Fruit fly (Drosophila melanogaster): ENCODE measurements around the gene CG17190.

Gene CG17190

DNA sequence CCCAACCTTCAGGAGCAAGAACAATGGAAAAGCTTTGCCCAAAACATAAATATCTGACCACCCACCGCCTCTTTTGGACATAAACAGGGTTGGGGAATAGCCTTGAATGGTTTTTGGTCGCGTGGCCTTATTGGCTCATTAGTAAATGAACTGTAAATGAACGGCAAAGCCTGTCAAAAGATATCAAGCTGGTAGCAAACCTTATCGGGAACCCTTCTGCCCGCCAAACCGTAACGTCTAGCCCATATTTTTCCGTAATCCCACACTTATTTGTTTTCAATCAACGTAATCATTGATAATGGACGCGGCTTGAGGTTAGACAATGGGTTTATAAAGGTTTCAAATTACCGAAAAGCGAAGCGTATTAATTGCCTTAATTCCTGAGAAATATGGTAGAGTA lies 27.9 kb downstream of the CG17190 start:
- TF ChIP-seq kay (GFP tag; ENCODE audit: borderline replicate concordance) (no peak), cic (GFP tag; optimal IDR thresholded peaks at IDR 0.05) (no peak), ovo (GFP tag; optimal IDR thresholded peaks at IDR 0.05) (no peak), Clk (GFP tag; optimal IDR thresholded peaks at IDR 0.05) (no peak), Mnt (GFP tag; optimal IDR thresholded peaks at IDR 0.05) (no peak), CG7045 (GFP tag; optimal IDR thresholded peaks at IDR 0.05) (no peak)

DNA sequence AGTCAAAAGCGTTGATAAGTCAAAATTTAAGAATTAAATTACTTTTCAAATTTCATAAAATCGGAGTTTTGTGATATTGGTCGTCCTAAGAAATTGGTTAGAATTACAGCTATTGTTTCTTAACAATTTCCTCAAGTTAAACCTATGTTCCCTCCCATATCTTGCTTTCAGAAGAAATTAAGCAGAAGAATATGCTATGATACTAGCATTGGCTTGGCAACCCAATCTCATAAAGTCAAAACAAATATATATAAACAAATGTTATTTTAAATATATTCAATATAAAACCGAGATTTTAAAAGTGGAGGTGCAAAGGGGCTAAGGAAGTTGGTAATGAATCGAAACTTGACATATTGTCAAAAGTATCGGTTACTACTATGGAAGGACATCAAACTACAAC lies 40.7 kb downstream of the CG17190 start, which contains the start of gene CG31213:
CG31213 (plus strand) TSS at position 301 of the 400 bp plus-strand sequence.
- TF ChIP-seq cic (GFP tag; optimal IDR thresholded peaks at IDR 0.05) (no peak), CG7045 (GFP tag; optimal IDR thresholded peaks at IDR 0.05) (no peak), CG14711 (tag; optimal IDR thresholded peaks at IDR 0.05) (no peak), kay (GFP tag; ENCODE audit: borderline replicate concordance) (no peak), CG33017 (tag; optimal IDR thresholded peaks at IDR 0.05) (no peak), bab1 (GFP tag; optimal IDR thresholded peaks at IDR 0.05) (no peak), tj (GFP tag; optimal IDR thresholded peaks at IDR 0.05) (no peak), CG7101 (tag; optimal IDR thresholded peaks at IDR 0.05) (no peak), ovo (GFP tag; optimal IDR thresholded peaks at IDR 0.05) (no peak), Crg-1 (GFP tag; optimal IDR thresholded peaks at IDR 0.05) (no peak), cnc (optimal IDR thresholded peaks at IDR 0.05) (no peak), CG11617 (GFP tag; optimal IDR thresholded peaks at IDR 0.05) (no peak), CG5204 (GFP tag; optimal IDR thresholded peaks at IDR 0.05) (no peak), pad (GFP tag; optimal IDR thresholded peaks at IDR 0.05) (no peak), Mnt (GFP tag; optimal IDR thresholded peaks at IDR 0.05) (no peak)

DNA sequence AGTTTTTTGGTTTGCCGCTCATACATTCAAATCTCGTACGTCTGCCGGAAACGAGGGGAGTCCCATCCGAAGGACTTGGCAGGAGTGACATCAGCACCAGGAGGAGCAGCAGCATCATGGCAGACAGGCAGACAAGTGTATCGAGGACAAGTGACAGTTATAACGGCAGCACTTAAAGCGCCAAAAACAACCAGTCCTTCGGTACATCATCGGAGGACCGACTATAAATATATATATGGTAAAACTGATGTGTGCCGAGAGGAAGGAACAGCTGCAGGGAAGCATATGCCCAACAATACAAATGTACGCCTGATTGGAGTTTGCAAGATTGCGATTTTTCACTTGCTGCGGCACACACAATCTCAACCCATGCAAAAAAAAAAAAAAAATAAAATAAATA lies 44.6 kb downstream of the CG17190 start:
- TF ChIP-seq CG7101 (tag; optimal IDR thresholded peaks at IDR 0.05) (no peak), Mnt (GFP tag; optimal IDR thresholded peaks at IDR 0.05) (no peak), Crg-1 (GFP tag; optimal IDR thresholded peaks at IDR 0.05) (no peak), bab1 (GFP tag; optimal IDR thresholded peaks at IDR 0.05) (no peak), CG12768 (GFP tag; optimal IDR thresholded peaks at IDR 0.05) (no peak), CG11617 (GFP tag; optimal IDR thresholded peaks at IDR 0.05) (no peak), cic (GFP tag; optimal IDR thresholded peaks at IDR 0.05) (no peak), toe (GFP tag; optimal IDR thresholded peaks at IDR 0.05) (no peak), ovo (GFP tag; optimal IDR thresholded peaks at IDR 0.05) (no peak), tj (GFP tag; optimal IDR thresholded peaks at IDR 0.05) (no peak), CG5204 (GFP tag; optimal IDR thresholded peaks at IDR 0.05) (no peak), CG14711 (tag; optimal IDR thresholded peaks at IDR 0.05) (no peak), kay (GFP tag; ENCODE audit: borderline replicate concordance) (no peak), CG7045 (GFP tag; optimal IDR thresholded peaks at IDR 0.05) (no peak), CG33017 (tag; optimal IDR thresholded peaks at IDR 0.05) (no peak), cnc (optimal IDR thresholded peaks at IDR 0.05) (no peak), CG1620 (GFP tag; optimal IDR thresholded peaks at IDR 0.05) (no peak)
